Worm (Caenorhabditis elegans) whole organism, L1 larva: ENCODE measurements around the gene srab-21.

Experiments
- ama-1 ChIP-seq: fragments of 150-350 bp; optimal IDR thresholded peaks from 2 replicates; lab custom pipeline; 2014
- nhr-47 ChIP-seq: sonication (generic microtip); optimal IDR thresholded peaks from 2 replicates; lab custom pipeline; 2016; ENCODE audit warnings: mild to moderate bottlenecking, missing genetic modification characterization, moderate library complexity, missing compliant biosample characterization

DNA sequence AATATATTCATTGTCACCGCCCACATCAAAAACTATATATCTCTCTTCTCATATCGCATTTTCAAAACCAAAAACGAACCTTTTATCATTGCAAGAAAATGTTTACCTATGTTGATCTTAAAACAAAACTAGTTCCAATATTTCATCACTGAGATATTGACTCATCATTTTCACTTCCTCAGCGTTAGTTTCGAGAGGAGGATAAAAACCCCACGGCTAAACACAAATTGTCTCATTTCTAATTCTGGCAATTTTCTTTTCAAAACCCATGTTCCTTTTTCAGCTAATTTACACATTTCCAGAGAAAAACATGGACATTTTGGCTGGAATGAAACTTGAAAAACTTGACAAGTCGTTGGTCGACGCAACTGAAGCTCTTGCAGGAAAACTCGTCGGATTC, 15.6 kb downstream of the srab-21 start, which contains the start of gene T20D4.7:
- no peak for TF ChIP-seq ama-1 (lab: Kevin White, UChicago)
- no peak for TF ChIP-seq nhr-47 (tag; lab: Kevin White, UChicago)
